Fruit fly (Drosophila melanogaster): ENCODE data around the gene IntS10.

The IntS10 gene

DNA sequence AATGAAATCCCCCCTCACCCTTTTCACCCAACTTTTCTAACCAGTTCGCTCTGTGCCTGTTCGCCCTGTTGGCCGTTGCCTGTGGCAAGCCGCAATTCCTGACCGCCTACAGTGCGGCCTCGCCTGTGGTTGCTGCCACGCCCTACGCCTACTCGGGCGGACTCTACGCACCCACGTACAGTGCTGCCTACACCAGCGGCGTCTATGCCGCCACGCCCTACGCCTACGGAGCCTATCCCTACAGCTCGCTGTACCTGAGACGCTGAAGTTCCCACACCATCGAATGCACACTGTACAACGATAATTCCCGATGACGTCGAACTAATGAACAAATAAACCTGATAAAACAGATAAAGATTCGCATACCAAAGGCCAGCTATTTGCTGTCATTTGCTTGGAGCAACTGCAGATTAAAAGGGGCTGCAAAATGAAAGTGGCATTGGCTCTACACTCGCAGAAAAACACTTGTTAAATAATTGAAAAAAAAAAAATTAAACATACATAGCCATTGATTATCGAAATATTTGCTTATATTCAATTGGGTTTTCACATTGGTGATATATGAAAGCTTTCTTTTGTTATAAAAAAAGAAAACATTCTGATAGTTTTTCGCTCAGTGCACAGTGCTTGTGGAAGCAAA lies 15.3 kb upstream of the IntS10 start:
- peak in 1 of 2 experiments; percentile 4 for TF ChIP-seq foxo (GFP tag; optimal IDR thresholded peaks at IDR 0.05)
- no peak for TF ChIP-seq CG32264 (GFP tag; optimal IDR thresholded peaks at IDR 0.05)
- peak; percentile 7 for TF ChIP-seq ey (GFP tag; optimal IDR thresholded peaks at IDR 0.05)

DNA sequence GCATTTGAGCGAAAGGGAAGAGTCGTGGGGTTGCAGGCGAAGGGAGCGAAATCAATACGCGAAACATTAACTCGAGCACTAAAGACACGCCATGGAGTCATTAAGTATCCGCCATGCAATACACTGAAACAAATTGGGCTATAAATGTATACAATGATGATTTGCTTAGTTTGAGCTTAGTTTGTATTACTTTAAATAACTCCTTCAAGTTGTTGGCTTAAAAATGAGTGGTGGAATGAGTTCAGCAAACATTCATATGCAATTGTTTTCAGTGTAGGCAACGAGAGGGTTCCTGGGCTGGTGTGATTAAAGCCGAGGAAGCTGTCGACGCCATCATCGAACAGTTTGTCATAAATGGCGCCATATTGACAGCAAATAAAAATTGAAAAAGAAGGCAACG lies 8.8 kb upstream of the IntS10 start:
- TF ChIP-seq tai (GFP tag; optimal IDR thresholded peaks at IDR 0.05) (no peak), dl (GFP tag; optimal IDR thresholded peaks at IDR 0.05; ENCODE audit: insufficient read depth in 1 of 2, partially characterized antibody in 2 of 2) (no peak), CrebA (GFP tag; optimal IDR thresholded peaks at IDR 0.05; ENCODE audit: borderline replicate concordance) (no peak), lola (GFP tag; optimal IDR thresholded peaks at IDR 0.05) (no peak), h (GFP tag; optimal IDR thresholded peaks at IDR 0.05) (no peak), HLH106 (tag; optimal IDR thresholded peaks at IDR 0.05) (no peak), sage (GFP tag; optimal IDR thresholded peaks at IDR 0.05) (no peak), Hnf4 (GFP tag; optimal IDR thresholded peaks at IDR 0.05) (no peak), Rel (GFP tag; optimal IDR thresholded peaks at IDR 0.05) (no peak), Rel (tag; optimal IDR thresholded peaks at IDR 0.05) (no peak), OdsH (GFP tag; optimal IDR thresholded peaks at IDR 0.05) (no peak), GATAd (GFP tag; optimal IDR thresholded peaks at IDR 0.05) (no peak)

DNA sequence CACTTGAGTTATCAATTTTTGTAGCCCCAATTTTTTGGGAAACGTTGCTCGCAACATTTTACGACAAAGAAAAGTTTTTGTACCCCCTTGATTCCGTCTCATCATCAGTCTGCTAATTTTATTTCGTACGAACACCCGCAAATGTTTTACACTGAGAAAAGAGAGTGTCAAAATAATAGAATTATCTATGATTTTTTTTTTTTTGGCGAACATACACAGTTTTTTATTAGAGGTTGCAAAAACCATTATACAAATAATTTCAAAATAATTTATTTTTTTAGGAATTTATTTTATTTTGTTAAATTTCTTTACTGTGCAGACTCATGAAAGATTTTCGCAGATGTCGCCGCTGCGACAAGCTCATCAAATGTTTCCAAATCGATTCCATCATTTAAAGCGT lies 8.0 kb upstream of the IntS10 start:
- TF ChIP-seq Myc (optimal IDR thresholded peaks at IDR 0.05) (no peak), Hr78 (GFP tag; optimal IDR thresholded peaks at IDR 0.05) (no peak), woc (GFP tag; optimal IDR thresholded peaks at IDR 0.05) (no peak), ey (GFP tag; optimal IDR thresholded peaks at IDR 0.05) (no peak), GATAd (GFP tag; optimal IDR thresholded peaks at IDR 0.05) (no peak), sv (GFP tag; optimal IDR thresholded peaks at IDR 0.05) (no peak), br (GFP tag; optimal IDR thresholded peaks at IDR 0.05) (no peak)

DNA sequence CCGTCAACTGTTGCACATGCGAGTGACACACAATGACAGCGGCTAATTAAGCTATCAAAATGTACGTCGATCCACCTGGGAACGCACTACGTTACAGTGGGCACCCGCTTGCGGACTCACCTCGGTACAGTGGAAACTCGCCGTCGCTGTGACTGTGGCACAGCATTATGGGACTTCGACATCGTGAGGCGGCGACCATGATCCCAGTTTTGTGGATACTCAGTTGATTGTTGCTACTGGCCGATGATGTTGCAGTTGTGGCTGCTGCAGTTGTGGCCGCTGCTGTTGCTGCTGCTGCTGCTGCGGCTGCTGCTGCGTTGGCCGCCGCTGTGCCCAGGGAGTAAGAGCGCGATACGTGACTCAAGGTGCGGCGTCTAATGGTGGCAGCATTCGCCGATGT lies 6.7 kb upstream of the IntS10 start:
- TF ChIP-seq Sp1 (GFP tag; optimal IDR thresholded peaks at IDR 0.05) (no peak), Mio (GFP tag; optimal IDR thresholded peaks at IDR 0.05) (no peak), N (GFP tag; optimal IDR thresholded peaks at IDR 0.05) (no peak), woc (GFP tag; optimal IDR thresholded peaks at IDR 0.05) (no peak), Dfd (GFP tag; optimal IDR thresholded peaks at IDR 0.05) (no peak), CG9705 (GFP tag; optimal IDR thresholded peaks at IDR 0.05) (no peak), psq (GFP tag; optimal IDR thresholded peaks at IDR 0.05) (no peak), pan (optimal IDR thresholded peaks at IDR 0.05) (no peak), HLH106 (tag; optimal IDR thresholded peaks at IDR 0.05) (no peak), fru (GFP tag; optimal IDR thresholded peaks at IDR 0.05) (no peak), Hr78 (GFP tag; optimal IDR thresholded peaks at IDR 0.05) (no peak)

DNA sequence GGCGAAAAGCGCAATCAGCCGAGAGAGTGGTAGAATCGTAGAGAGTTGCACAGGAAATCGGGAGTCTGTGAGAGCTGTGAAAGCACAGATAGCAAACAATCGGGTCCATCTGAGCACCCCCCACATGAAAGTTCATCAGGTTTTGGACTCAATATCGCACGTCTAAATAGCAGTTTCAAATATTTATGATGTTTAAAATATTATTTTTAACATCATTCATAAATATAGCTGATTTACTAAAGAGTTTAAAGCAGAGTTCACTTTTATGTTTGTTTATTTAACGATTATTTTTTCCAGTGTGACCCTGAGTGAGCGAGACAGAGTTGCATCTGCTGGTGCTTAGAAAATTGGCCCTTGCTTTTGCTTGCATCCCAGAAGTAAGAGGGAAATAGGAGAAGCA lies 5.2 kb upstream of the IntS10 start:
- peak; percentile 2 for TF ChIP-seq h (GFP tag; optimal IDR thresholded peaks at IDR 0.05)
- TF ChIP-seq fru (GFP tag; optimal IDR thresholded peaks at IDR 0.05) = peak; percentile 8
- no peak for TF ChIP-seq ey (GFP tag; optimal IDR thresholded peaks at IDR 0.05)

DNA sequence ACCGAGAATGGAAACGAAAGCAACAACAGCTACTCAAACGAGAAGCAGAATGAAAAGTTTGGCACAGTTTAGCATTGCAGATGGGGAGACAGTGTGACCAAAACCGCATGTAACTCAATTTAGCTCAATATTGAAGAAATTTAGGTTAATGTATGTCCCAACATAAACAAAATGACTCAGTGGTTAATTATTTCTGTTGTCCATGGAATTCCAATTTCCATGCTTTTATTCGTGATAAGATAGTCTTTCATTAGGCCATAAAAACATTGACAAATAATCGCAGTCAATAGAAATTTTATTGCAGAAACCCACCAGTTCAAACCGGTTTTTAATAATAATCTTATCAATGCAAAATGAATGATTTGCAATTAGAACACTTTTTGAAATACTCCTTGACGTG lies 4.7 kb upstream of the IntS10 start:
- TF ChIP-seq Abd-B (GFP tag; optimal IDR thresholded peaks at IDR 0.05) = no peak
- no peak for TF ChIP-seq GATAd (GFP tag; optimal IDR thresholded peaks at IDR 0.05)
- TF ChIP-seq psq (GFP tag; optimal IDR thresholded peaks at IDR 0.05) = no peak
- no peak for TF ChIP-seq CrebA (GFP tag; optimal IDR thresholded peaks at IDR 0.05; ENCODE audit: borderline replicate concordance)
- TF ChIP-seq Jra (GFP tag; optimal IDR thresholded peaks at IDR 0.05) = no peak
- no peak for TF ChIP-seq woc (GFP tag; optimal IDR thresholded peaks at IDR 0.05)
- TF ChIP-seq dl (GFP tag; optimal IDR thresholded peaks at IDR 0.05; ENCODE audit: insufficient read depth in 1 of 2, partially characterized antibody in 2 of 2) = no peak
- TF ChIP-seq brk (GFP tag; optimal IDR thresholded peaks at IDR 0.05) = no peak
- TF ChIP-seq jim (GFP tag; optimal IDR thresholded peaks at IDR 0.05) = no peak
- TF ChIP-seq sage (GFP tag; optimal IDR thresholded peaks at IDR 0.05) = no peak
- TF ChIP-seq pan (optimal IDR thresholded peaks at IDR 0.05) = no peak
- no peak for TF ChIP-seq HLH106 (tag; optimal IDR thresholded peaks at IDR 0.05)
- TF ChIP-seq Dfd (GFP tag; optimal IDR thresholded peaks at IDR 0.05) = no peak
- TF ChIP-seq Mio (GFP tag; optimal IDR thresholded peaks at IDR 0.05) = no peak
- TF ChIP-seq sv (GFP tag; optimal IDR thresholded peaks at IDR 0.05) = no peak
- no peak for TF ChIP-seq foxo (GFP tag; optimal IDR thresholded peaks at IDR 0.05)
- TF ChIP-seq Hr78 (GFP tag; optimal IDR thresholded peaks at IDR 0.05) = no peak

Data from whole organism, wandering third instar larva.